Worm (Caenorhabditis elegans) whole organism, L4 larva: ENCODE measurements around the gene ZK938.3.

Experiments used
- Y75B8A.6 ChIP-seq: fragments of 200-800 bp; sonication (Bioruptor generic); IDR thresholded peaks from 2 replicates; pipeline ENCODE4 v1.3.6; 2022; ENCODE audit warnings: missing genetic modification reagents, missing genetic modification characterization, missing compliant biosample characterization
- hlh-11 ChIP-seq: fragments of 200-800 bp; sonication (Bioruptor generic); optimal IDR thresholded peaks from 2 replicates; lab custom pipeline; 2018; ENCODE audit warnings: mild to moderate bottlenecking, missing genetic modification characterization, missing compliant biosample characterization
- nhr-6 ChIP-seq: fragments of 150-350 bp; optimal IDR thresholded peaks from 2 replicates; lab custom pipeline; 2014; ENCODE audit warnings: missing biosample characterization, missing genetic modification characterization
- snpc-1.2 ChIP-seq: fragments of 200-800 bp; sonication (Bioruptor generic); IDR thresholded peaks from 2 replicates; pipeline ENCODE4 v1.3.6; 2022; ENCODE audit warnings: missing genetic modification reagents, missing genetic modification characterization, missing compliant biosample characterization

DNA sequence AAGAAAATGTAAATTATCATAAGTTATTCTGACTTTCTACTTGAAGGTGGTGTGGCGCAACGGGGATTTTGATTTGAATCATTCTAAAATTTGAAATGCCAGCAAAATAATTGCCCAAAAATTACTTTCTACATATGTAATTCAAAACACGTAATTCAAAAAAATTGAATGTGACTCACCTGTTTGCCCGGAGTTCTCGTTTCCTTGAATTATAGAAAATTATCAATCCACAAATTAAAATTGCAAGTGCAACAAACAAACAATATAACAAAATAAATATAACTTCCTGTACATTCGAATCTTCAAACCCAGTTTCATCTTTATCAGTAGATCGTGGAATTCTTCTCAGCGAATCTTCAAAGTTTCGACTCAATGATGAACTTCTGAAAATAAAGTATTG lies 34.5 kb upstream of the ZK938.3 start:
- TF ChIP-seq Y75B8A.6 (GFP tag; lab: Robert Waterston, UW), result no peak
- no peak for TF ChIP-seq hlh-11 (tag; lab: Kevin White, UChicago)
- no peak for TF ChIP-seq snpc-1.2
- no peak for TF ChIP-seq nhr-6 (tag; lab: Kevin White, UChicago)
